Worm (Caenorhabditis elegans): ENCODE measurements around the gene tbc-11.
"Not testable (repeated sequence)": the region's sequence is repeated elsewhere in the genome, so short reads cannot be mapped to it uniquely, and the experiment has no call there.

The tbc-11 gene

ce11 chrX:876935-877334, 47.8 kb upstream of the tbc-11 start, which contains the start of gene ZC13.1 (continued):
- TF ChIP-seq mxl-3 (GFP tag; optimal IDR thresholded peaks at IDR 0.05) (peak; percentile 71), gei-8 (GFP tag; optimal IDR thresholded peaks at IDR 0.05) (no peak), mes-2 (tag; optimal IDR thresholded peaks at IDR 0.05; ENCODE audit: poor library complexity, severe bottlenecking) (peak; percentile 81), hlh-30 (tag; optimal IDR thresholded peaks at IDR 0.05; ENCODE audit: insufficient read depth) (peak; percentile 50), lin-39 (tag; optimal IDR thresholded peaks at IDR 0.05) (no peak), hmg-1.1 (GFP tag; IDR thresholded peaks at IDR 0.05) (peak; percentile 80), pqm-1 (tag; optimal IDR thresholded peaks at IDR 0.05) (peak; percentile 65), madf-5 (GFP tag; IDR thresholded peaks at IDR 0.05) (no peak), set-16 (GFP tag; IDR thresholded peaks at IDR 0.05) (no peak), ZK546.5 (tag; optimal IDR thresholded peaks at IDR 0.05) (no peak), nhr-10 (tag; optimal IDR thresholded peaks at IDR 0.05) (no peak), ztf-7 (tag; optimal IDR thresholded peaks at IDR 0.05) (no peak), nhr-25 (tag; optimal IDR thresholded peaks at IDR 0.05; ENCODE audit: borderline replicate concordance, insufficient read depth) (no peak), nhr-76 (tag; optimal IDR thresholded peaks at IDR 0.05) (no peak), madf-9 (GFP tag; conservative IDR thresholded peaks at IDR 0.05) (no peak), Y105C5A.15 (GFP tag; IDR thresholded peaks at IDR 0.05) (no peak), zip-11 (GFP tag; IDR thresholded peaks at IDR 0.05) (no peak), lsy-2 (tag; optimal IDR thresholded peaks at IDR 0.05) (peak in 1 of 2 experiments; percentile 81), dve-1 (tag; optimal IDR thresholded peaks at IDR 0.05; ENCODE audit: insufficient read depth) (no peak), aly-2 (tag; optimal IDR thresholded peaks at IDR 0.05) (no peak), F26F4.8 (GFP tag; conservative IDR thresholded peaks at IDR 0.05) (no peak), F37D6.2 (tag; optimal IDR thresholded peaks at IDR 0.05) (no peak), egl-43 (GFP tag; IDR thresholded peaks at IDR 0.05) (0 out of 2 replicates have a peak, but pooled peaks have one; percentile 5), T26A8.4 (GFP tag; IDR thresholded peaks at IDR 0.05) (no peak), nhr-102 (tag; optimal IDR thresholded peaks at IDR 0.05) (no peak)

ce11 chrX:880367-880766, 44.4 kb upstream of the tbc-11 start, which contains the start of gene ZC13.2:
Gene ZC13.2, plus strand, starts transcription at chrX:880667.
- TF ChIP-seq snpc-1.2 (GFP tag; IDR thresholded peaks at IDR 0.05) (no peak), aha-1 (tag) (peak; percentile 6), unc-62 (GFP tag; optimal IDR thresholded peaks at IDR 0.05 in 1 of 2) (peak in 1 of 2 experiments; percentile 66), unc-62 (tag; optimal IDR thresholded peaks at IDR 0.05) (no peak)

DNA sequence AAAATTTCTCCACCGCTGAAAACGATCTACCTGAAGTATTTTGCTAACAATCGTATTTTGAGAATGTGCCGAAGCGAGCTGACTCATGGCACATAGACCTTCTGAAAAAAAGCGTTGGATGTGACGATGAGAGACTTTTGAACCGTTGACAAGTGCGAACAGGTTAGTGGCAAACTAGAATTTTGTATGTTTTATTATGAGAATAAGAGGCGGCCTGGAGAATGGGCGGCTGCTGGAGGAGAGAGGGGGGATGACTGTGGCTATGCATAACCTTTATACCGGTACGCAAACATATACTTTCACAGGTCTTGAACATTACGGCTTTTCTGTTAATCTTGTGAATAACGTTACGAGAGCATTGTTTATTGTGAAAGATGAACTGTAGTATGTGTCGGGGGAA, 36.5 kb upstream of the tbc-11 start, which contains the start of gene mam-1:
Gene mam-1 (minus strand): TSS at position 101 of the 400 bp plus-strand sequence.
- TF ChIP-seq ctbp-1 (GFP tag; IDR thresholded peaks at IDR 0.05) (no peak), snpc-4 (tag; optimal IDR thresholded peaks at IDR 0.05) (no peak), zag-1 (tag; optimal IDR thresholded peaks at IDR 0.05) (no peak), egl-27 (tag; optimal IDR thresholded peaks at IDR 0.05) (no peak), pha-4 (GFP tag; IDR thresholded peaks at IDR 0.05) (no peak), pha-4 (tag; optimal IDR thresholded peaks at IDR 0.05) (no peak)

ce11 chrX:892537-892936, 32.2 kb upstream of the tbc-11 start:
- TF ChIP-seq egl-43 (GFP tag; IDR thresholded peaks at IDR 0.05) (0 out of 2 replicates have a peak, but pooled peaks have one; percentile 52), daf-16 (GFP tag; optimal IDR thresholded peaks at IDR 0.05) (peak in 1 of 2 experiments; percentile 7), set-16 (GFP tag; IDR thresholded peaks at IDR 0.05) (peak; percentile 64)
- TF ChIP-seq daf-16 (tag; optimal IDR thresholded peaks at IDR 0.05) = not testable (repeated sequence)
